Fruit fly (Drosophila melanogaster): ENCODE measurements around the gene MKP-4.

The MKP-4 gene

dm6 chrX:19601644-19602043 lies 21.3 kb upstream of the MKP-4 start, which contains the start of gene CG14220 (continued):
- no peak for TF ChIP-seq Drgx (GFP tag; IDR thresholded peaks at IDR 0.05)
- no peak for TF ChIP-seq wek (GFP tag; optimal IDR thresholded peaks at IDR 0.05)
- peak; percentile 11 for TF ChIP-seq gro (GFP tag; optimal IDR thresholded peaks at IDR 0.05)
- no peak for TF ChIP-seq emc (GFP tag; optimal IDR thresholded peaks at IDR 0.05)
- TF ChIP-seq cg (GFP tag; optimal IDR thresholded peaks at IDR 0.05), result peak; percentile 60
- no peak for TF ChIP-seq ssp (GFP tag; IDR thresholded peaks at IDR 0.05)
- TF ChIP-seq Ets97D (GFP tag; optimal IDR thresholded peaks at IDR 0.05), result peak; percentile 90
- no peak for TF ChIP-seq dysf (GFP tag; IDR thresholded peaks at IDR 0.05)
- TF ChIP-seq CG11398 (GFP tag; optimal IDR thresholded peaks at IDR 0.05), result no peak
- no peak for TF ChIP-seq Hr3 (GFP tag; optimal IDR thresholded peaks at IDR 0.05)
- TF ChIP-seq CG6689 (GFP tag; IDR thresholded peaks at IDR 0.05), result no peak
- TF ChIP-seq inv (GFP tag; IDR thresholded peaks at IDR 0.05; ENCODE audit: partially characterized antibody), result peak; percentile 87
- TF ChIP-seq CG11085 (GFP tag; IDR thresholded peaks at IDR 0.05), result no peak
- TF ChIP-seq Sry-δ (GFP tag; optimal IDR thresholded peaks at IDR 0.05), result peak; percentile 93
- TF ChIP-seq sim (GFP tag; IDR thresholded peaks at IDR 0.05), result no peak
- peak; percentile 0 for TF ChIP-seq dmrt11E (tag; optimal IDR thresholded peaks at IDR 0.05)
- TF ChIP-seq slou (GFP tag; optimal IDR thresholded peaks at IDR 0.05), result no peak
- no peak for TF ChIP-seq Nf-YB (GFP tag; optimal IDR thresholded peaks at IDR 0.05)
- TF ChIP-seq Meics (GFP tag; optimal IDR thresholded peaks at IDR 0.05), result peak; percentile 12
- no peak for TF ChIP-seq fd96Cb (tag; optimal IDR thresholded peaks at IDR 0.05)
- TF ChIP-seq knrl (GFP tag; IDR thresholded peaks at IDR 0.05; ENCODE audit: partially characterized antibody), result peak; percentile 87
- no peak for TF ChIP-seq prd (optimal IDR thresholded peaks at IDR 0.05)
- TF ChIP-seq prd (GFP tag; IDR thresholded peaks at IDR 0.05), result no peak
- no peak for TF ChIP-seq CG7745 (tag; optimal IDR thresholded peaks at IDR 0.05)
- no peak for TF ChIP-seq CG12236 (GFP tag; optimal IDR thresholded peaks at IDR 0.05)
- TF ChIP-seq ac (GFP tag; optimal IDR thresholded peaks at IDR 0.05), result no peak
- TF ChIP-seq CG17361 (GFP tag; IDR thresholded peaks at IDR 0.05), result no peak
- no peak for TF ChIP-seq schlank (tag; optimal IDR thresholded peaks at IDR 0.05)
- TF ChIP-seq Doc2 (GFP tag; IDR thresholded peaks at IDR 0.05), result no peak
- TF ChIP-seq Sin3A (optimal IDR thresholded peaks at IDR 0.05), result peak; percentile 17
- no peak for TF ChIP-seq sd (tag; optimal IDR thresholded peaks at IDR 0.05)
- peak; percentile 96 for TF ChIP-seq HLH4C (GFP tag; IDR thresholded peaks at IDR 0.05; ENCODE audit: partially characterized antibody)
- no peak for TF ChIP-seq CG10431 (GFP tag; optimal IDR thresholded peaks at IDR 0.05)
- no peak for TF ChIP-seq CG17328 (GFP tag; IDR thresholded peaks at IDR 0.05)
- no peak for TF ChIP-seq BtbVII (GFP tag; optimal IDR thresholded peaks at IDR 0.05)
- TF ChIP-seq CG2712 (tag; optimal IDR thresholded peaks at IDR 0.05), result peak; percentile 41
- TF ChIP-seq CG8924 (tag; optimal IDR thresholded peaks at IDR 0.05), result peak; percentile 22
- TF ChIP-seq CG15073 (GFP tag; optimal IDR thresholded peaks at IDR 0.05), result no peak
- peak; percentile 53 for TF ChIP-seq Hmr (GFP tag; optimal IDR thresholded peaks at IDR 0.05)
- TF ChIP-seq Rfx (GFP tag; IDR thresholded peaks at IDR 0.05), result peak; percentile 7; the same call in 1 of the 2 replicates
- no peak for TF ChIP-seq CG1792 (GFP tag; optimal IDR thresholded peaks at IDR 0.05)
- no peak for TF ChIP-seq wdn (GFP tag; IDR thresholded peaks at IDR 0.05)
- no peak for TF ChIP-seq gt (GFP tag; IDR thresholded peaks at IDR 0.05)
- peak; percentile 36; the same call in 1 of the 2 replicates for TF ChIP-seq slbo (GFP tag; IDR thresholded peaks at IDR 0.05)
- no peak for TF ChIP-seq al (GFP tag; IDR thresholded peaks at IDR 0.05)
- peak; percentile 44 for TF ChIP-seq CG14710 (tag; optimal IDR thresholded peaks at IDR 0.05)
- peak; percentile 94 for TF ChIP-seq tna (GFP tag; IDR thresholded peaks at IDR 0.05; ENCODE audit: partially characterized antibody)
- TF ChIP-seq CG13775 (GFP tag; optimal IDR thresholded peaks at IDR 0.05), result no peak
- no peak for TF ChIP-seq CG14667 (GFP tag; IDR thresholded peaks at IDR 0.05)
- TF ChIP-seq CG6654 (GFP tag; optimal IDR thresholded peaks at IDR 0.05), result no peak
- TF ChIP-seq Myb (GFP tag; optimal IDR thresholded peaks at IDR 0.05), result peak; percentile 6
- TF ChIP-seq CG12744 (GFP tag; optimal IDR thresholded peaks at IDR 0.05), result no peak
- no peak for TF ChIP-seq chif (GFP tag; optimal IDR thresholded peaks at IDR 0.05)

Data from whole organism, embryonic.